Fruit fly (Drosophila melanogaster) whole organism, prepupa: ENCODE results near the gene Osi10a.

Source experiments
- CG11294 ChIP-seq: fragments of 200-800 bp; sonication (Bioruptor generic); IDR thresholded peaks from 2 replicates; pipeline ENCODE4 v1.3.6; 2022; ENCODE audit warnings: missing biosample characterization, missing genetic modification characterization
- CG11902 ChIP-seq: fragments of 200-800 bp; sonication (Bioruptor generic); optimal IDR thresholded peaks from 3 replicates; lab custom pipeline; 2016; ENCODE audit warnings: missing biosample characterization, missing genetic modification characterization
- CG15336 ChIP-seq: fragments of 200-800 bp; sonication (Bioruptor generic); IDR thresholded peaks from 2 replicates; pipeline ENCODE4 v1.3.6; 2022; ENCODE audit warnings: missing biosample characterization, missing genetic modification characterization
- CG1621 ChIP-seq: fragments of 200-800 bp; sonication (Bioruptor generic); optimal IDR thresholded peaks from 3 replicates; lab custom pipeline; 2018; ENCODE audit warnings: missing biosample characterization, mild to moderate bottlenecking, missing genetic modification characterization
- CG3032 ChIP-seq: fragments of 200-800 bp; optimal IDR thresholded peaks from 2 replicates; lab custom pipeline; 2019; ENCODE audit warnings: missing biosample characterization, mild to moderate bottlenecking, missing genetic modification characterization, moderate library complexity
- CG34406 ChIP-seq: fragments of 200-800 bp; sonication (Bioruptor generic); optimal IDR thresholded peaks from 3 replicates; lab custom pipeline; 2016; ENCODE audit warnings: missing biosample characterization, missing genetic modification characterization
- CG3919 ChIP-seq: fragments of 200-800 bp; sonication (Bioruptor generic); optimal IDR thresholded peaks from 3 replicates; lab custom pipeline; 2016; ENCODE audit warnings: missing biosample characterization, missing genetic modification characterization
- CG6276 ChIP-seq: fragments of 200-800 bp; sonication (Bioruptor generic); optimal IDR thresholded peaks from 2 replicates; lab custom pipeline; 2017; ENCODE audit warnings: missing biosample characterization, mild to moderate bottlenecking, missing genetic modification characterization
- CG6808 ChIP-seq: fragments of 200-800 bp; sonication (Bioruptor generic); optimal IDR thresholded peaks from 3 replicates; lab custom pipeline; 2017; ENCODE audit warnings: missing biosample characterization, missing genetic modification characterization, mild to moderate bottlenecking, moderate library complexity, missing genetic modification reagents
- CG6854 ChIP-seq: fragments of 200-800 bp; sonication (Bioruptor generic); optimal IDR thresholded peaks from 2 replicates; lab custom pipeline; 2017; ENCODE audit warnings: missing biosample characterization, mild to moderate bottlenecking, missing genetic modification characterization
- CG8632 ChIP-seq: fragments of 200-800 bp; sonication (Bioruptor generic); optimal IDR thresholded peaks from 3 replicates; lab custom pipeline; 2016; ENCODE audit warnings: missing biosample characterization, missing genetic modification characterization
- CG9139 ChIP-seq: fragments of 200-800 bp; sonication (Bioruptor generic); optimal IDR thresholded peaks from 3 replicates; lab custom pipeline; 2017; ENCODE audit warnings: missing biosample characterization, mild to moderate bottlenecking, missing genetic modification characterization
- Eip75B ChIP-seq: fragments of 200-800 bp; sonication (Bioruptor generic); optimal IDR thresholded peaks from 3 replicates; lab custom pipeline; 2016; ENCODE audit warnings: missing biosample characterization, missing genetic modification characterization
- Eip78C ChIP-seq: fragments of 200-800 bp; sonication (Bioruptor generic); peaks from one replicate; lab custom pipeline; 2016; ENCODE audit warnings: missing biosample characterization, missing genetic modification characterization
- Eip93F ChIP-seq: fragments of 200-800 bp; sonication (Bioruptor generic); optimal IDR thresholded peaks from 2 replicates; lab custom pipeline; 2016; ENCODE audit warnings: missing biosample characterization, mild to moderate bottlenecking, missing genetic modification characterization
- Hr38 ChIP-seq: sonication (Bioruptor generic); optimal IDR thresholded peaks from 2 replicates; lab custom pipeline; 2016; ENCODE audit warnings: missing biosample characterization, missing genetic modification characterization
- Hr4 ChIP-seq: fragments of 200-800 bp; sonication (Bioruptor generic); optimal IDR thresholded peaks from 3 replicates; lab custom pipeline; 2016; ENCODE audit warnings: missing biosample characterization, missing genetic modification characterization
- Lpt ChIP-seq: fragments of 200-800 bp; sonication (Bioruptor generic); optimal IDR thresholded peaks from 3 replicates; lab custom pipeline; 2016; ENCODE audit warnings: missing biosample characterization, missing genetic modification characterization
- OdsH ChIP-seq: fragments of 200-800 bp; sonication (Bioruptor generic); optimal IDR thresholded peaks from 3 replicates; lab custom pipeline; 2016; ENCODE audit warnings: missing biosample characterization, missing genetic modification characterization
- Smox ChIP-seq: fragments of 200-800 bp; sonication (Bioruptor generic); optimal IDR thresholded peaks from 3 replicates; lab custom pipeline; 2016; ENCODE audit warnings: missing biosample characterization, missing genetic modification characterization
- Sox14 ChIP-seq: fragments of 200-800 bp; sonication (Bioruptor generic); optimal IDR thresholded peaks from 3 replicates; lab custom pipeline; 2016; ENCODE audit warnings: missing biosample characterization, missing genetic modification characterization
- Sox15 ChIP-seq: fragments of 200-800 bp; sonication (Bioruptor generic); optimal IDR thresholded peaks from 3 replicates; lab custom pipeline; 2016; ENCODE audit warnings: missing biosample characterization, missing genetic modification characterization
- acj6 ChIP-seq: fragments of 200-800 bp; sonication (Bioruptor generic); optimal IDR thresholded peaks from 3 replicates; lab custom pipeline; 2016; ENCODE audit warnings: missing biosample characterization, missing genetic modification characterization
- cyc ChIP-seq: fragments of 200-800 bp; sonication (Bioruptor generic); optimal IDR thresholded peaks from 3 replicates; lab custom pipeline; 2016; ENCODE audit warnings: missing biosample characterization, missing genetic modification characterization
- dsx ChIP-seq: fragments of 200-800 bp; optimal IDR thresholded peaks from 3 replicates; lab custom pipeline; 2019; ENCODE audit warnings: missing biosample characterization, mild to moderate bottlenecking, missing genetic modification characterization, moderate library complexity; ENCODE audit not compliant: poor library complexity, severe bottlenecking
- eg ChIP-seq: fragments of 200-800 bp; sonication (Bioruptor generic); IDR thresholded peaks from 3 replicates; pipeline ENCODE4 v1.3.6; 2022; ENCODE audit warnings: missing biosample characterization, missing genetic modification characterization
- fd59A ChIP-seq: fragments of 200-800 bp; sonication (Bioruptor generic); optimal IDR thresholded peaks from 2 replicates; lab custom pipeline; 2017; ENCODE audit warnings: missing biosample characterization, mild to moderate bottlenecking, missing genetic modification characterization, missing genetic modification reagents
- lz ChIP-seq: fragments of 200-800 bp; sonication (Bioruptor generic); optimal IDR thresholded peaks from 3 replicates; lab custom pipeline; 2016; ENCODE audit warnings: missing biosample characterization, missing genetic modification characterization
- salr ChIP-seq, 2 experiments: fragments of 200-800 bp; sonication (Bioruptor generic); optimal IDR thresholded peaks; 3 replicates each; lab custom pipeline; 2016 to 2018; ENCODE audit warnings: missing biosample characterization in 2 of 2, missing genetic modification characterization in 2 of 2, mild to moderate bottlenecking in 1 of 2
- ss ChIP-seq, 2 experiments: fragments of 200-800 bp; sonication (Bioruptor generic); optimal IDR thresholded peaks; 2 replicates in 1 of 2; 3 replicates in 1 of 2; lab custom pipeline; 2017 to 2018; ENCODE audit warnings: mild to moderate bottlenecking in 2 of 2, missing biosample characterization in 2 of 2, missing genetic modification characterization in 2 of 2, moderate library complexity in 1 of 2
- svp ChIP-seq: fragments of 200-800 bp; sonication (Bioruptor generic); peaks from one replicate; lab custom pipeline; 2016; ENCODE audit warnings: missing biosample characterization, missing genetic modification characterization

Osi10a gene

DNA sequence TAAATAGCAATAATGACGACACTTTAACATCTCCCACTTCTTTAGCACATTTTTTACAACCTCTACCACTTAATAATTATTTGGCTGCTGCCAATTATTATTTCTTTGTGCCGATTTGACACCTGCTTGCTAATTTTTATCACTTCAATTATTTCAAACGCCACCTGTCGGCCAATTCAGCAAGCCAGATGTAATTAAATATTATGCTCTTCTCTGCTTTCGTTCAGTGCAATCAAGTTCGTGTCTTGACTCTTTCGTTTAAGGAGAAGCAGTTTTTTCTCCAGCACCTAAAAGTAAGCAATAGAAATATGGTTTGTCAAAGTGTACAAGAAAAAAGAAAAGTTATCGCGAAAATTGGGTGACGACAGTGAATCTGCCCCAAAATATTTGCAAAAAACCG, 9.3 kb upstream of the Osi10a start:
- TF ChIP-seq Sox15 (GFP tag; lab: Kevin White, UChicago) (no peak), CG11294 (no peak), Hr38 (GFP tag; lab: Kevin White, UChicago) (no peak), CG15336 (GFP tag; lab: Robert Waterston, UW) (no peak), CG3919 (GFP tag; lab: Kevin White, UChicago) (no peak), salr (GFP tag; optimal IDR thresholded peaks at IDR 0.05; lab: Kevin White, UChicago) (no peak), OdsH (GFP tag; lab: Kevin White, UChicago) (no peak), Sox14 (no peak)
- TF ChIP-seq, all 60 proteins: peak for 0

DNA sequence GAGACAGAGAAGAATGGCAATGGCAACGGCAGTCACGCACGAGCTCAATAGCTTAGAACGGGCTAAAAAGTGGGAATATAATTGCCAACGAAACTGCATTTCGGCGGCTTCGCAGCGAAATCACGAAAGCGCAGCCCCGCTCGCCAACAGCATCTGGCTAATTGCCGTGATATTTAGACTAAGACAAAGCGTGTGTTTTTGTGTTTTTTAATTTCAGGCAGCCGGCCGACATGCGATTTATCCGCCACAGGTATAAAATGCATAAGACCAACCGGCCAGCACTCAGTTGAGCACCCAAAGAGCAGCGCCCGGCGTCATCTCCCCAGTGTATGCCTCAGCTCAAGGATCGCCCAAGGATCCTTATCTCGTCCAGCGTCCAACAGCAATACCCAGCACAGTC, 8.9 kb upstream of the Osi10a start, which contains the start of gene Osi8:
TSS of gene Osi8 (plus strand) at position 301 of the 400 bp plus-strand sequence.
- no peak for TF ChIP-seq lz (GFP tag; lab: Kevin White, UChicago)
- no peak for TF ChIP-seq Smox (GFP tag; lab: Kevin White, UChicago)
- TF ChIP-seq Eip75B (GFP tag; lab: Kevin White, UChicago): no peak
- TF ChIP-seq fd59A: no peak
- TF ChIP-seq ss (GFP tag; optimal IDR thresholded peaks at IDR 0.05; lab: Kevin White, UChicago): no peak
- no peak for TF ChIP-seq CG34406 (GFP tag; lab: Kevin White, UChicago)
- TF ChIP-seq dsx (GFP tag; lab: Kevin White, UChicago): no peak
- TF ChIP-seq CG8632 (GFP tag; lab: Kevin White, UChicago): no peak
- TF ChIP-seq CG15336 (GFP tag; lab: Robert Waterston, UW): no peak
- TF ChIP-seq CG6808: no peak

DNA sequence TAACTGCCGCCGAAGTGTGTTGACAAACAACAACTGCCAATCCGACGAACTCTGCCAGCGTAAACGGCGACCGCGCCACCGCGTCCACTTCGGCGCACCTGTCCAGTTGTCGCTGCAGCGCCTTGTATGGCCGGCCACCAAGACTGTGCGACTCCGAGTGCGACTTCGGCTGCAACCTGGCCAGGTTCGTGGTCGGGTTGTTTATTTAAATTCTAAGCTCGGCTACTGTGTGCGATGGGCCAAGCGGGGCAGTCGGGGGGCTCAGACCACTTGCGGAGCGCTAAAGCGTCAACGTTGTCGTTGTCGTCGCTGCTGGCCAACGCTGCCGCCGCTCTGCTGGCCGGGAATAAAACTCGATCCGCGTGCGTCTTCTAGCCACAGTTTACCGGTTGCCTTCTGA, 3.9 kb upstream of the Osi10a start, which contains the start of gene Osi9:
TSS of gene Osi9 (plus strand) at position 375 of the 400 bp plus-strand sequence.
- no peak for TF ChIP-seq CG6808
- 0 out of 2 replicates have a peak, but pooled peaks have one; percentile 9 for TF ChIP-seq CG15336 (GFP tag; lab: Robert Waterston, UW)
- no peak for TF ChIP-seq cyc (GFP tag; lab: Kevin White, UChicago)
- peak; percentile 7 for TF ChIP-seq Eip78C
- TF ChIP-seq, all 60 proteins: peak for 2

DNA sequence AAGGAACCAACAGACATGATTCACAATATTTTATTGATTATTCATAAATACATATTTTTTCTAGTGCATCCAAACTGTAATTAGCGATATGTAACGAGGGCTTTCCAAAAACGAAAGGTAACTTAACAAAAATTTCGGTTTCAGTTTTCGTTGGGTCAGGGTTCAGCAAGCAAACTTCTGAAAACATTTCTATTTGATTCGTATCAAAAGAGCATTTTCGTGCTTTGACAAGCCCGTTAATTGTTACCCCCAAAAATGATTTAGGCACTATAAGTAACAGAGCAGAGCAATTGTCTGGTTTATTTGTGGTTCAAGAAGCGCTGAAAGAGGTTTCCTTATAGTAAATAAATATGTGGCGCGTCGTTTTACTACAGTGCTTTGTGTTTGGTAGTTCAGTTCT, 2.1 kb downstream of the Osi10a start, which contains the start of gene Osi10b:
TSS of gene Osi10b (plus strand) at position 301 of the 400 bp plus-strand sequence.
- no peak for TF ChIP-seq Sox15 (GFP tag; lab: Kevin White, UChicago)
- no peak for TF ChIP-seq Sox14
- TF ChIP-seq acj6: no peak
- no peak for TF ChIP-seq CG11902
- TF ChIP-seq svp (GFP tag; lab: Kevin White, UChicago): no peak
- TF ChIP-seq CG1621 (tag; lab: Kevin White, UChicago): no peak
- TF ChIP-seq CG6854: no peak
- TF ChIP-seq Eip93F (GFP tag; lab: Kevin White, UChicago): no peak
- TF ChIP-seq CG3032 (tag; lab: Kevin White, UChicago): no peak
- no peak for TF ChIP-seq fd59A
- no peak for TF ChIP-seq CG9139

DNA sequence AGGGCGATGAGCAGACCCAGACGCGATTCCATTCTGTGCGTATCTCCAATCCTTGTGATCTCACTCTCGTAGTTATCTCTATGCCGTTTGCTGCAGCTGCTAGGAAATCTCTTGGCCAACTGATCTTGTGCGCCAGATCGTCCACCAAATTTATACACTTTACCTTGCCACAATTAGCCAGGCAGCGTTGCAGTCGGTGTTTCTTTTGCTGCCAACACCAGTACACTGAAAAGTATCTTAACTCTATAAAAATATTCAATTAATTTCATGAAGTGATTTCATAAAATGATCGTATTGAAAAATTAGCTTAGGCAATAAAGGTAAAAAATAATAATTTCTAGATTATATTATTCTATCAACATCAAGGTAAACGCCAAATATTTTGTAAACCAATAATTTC, 4.9 kb downstream of the Osi10a start, which contains the start of gene Osi11:
TSS of gene Osi11 (minus strand) at position 101 of the 400 bp plus-strand sequence.
- TF ChIP-seq eg: no peak
- no peak for TF ChIP-seq Hr4 (GFP tag; lab: Kevin White, UChicago)
- TF ChIP-seq Eip78C: peak; percentile 10
- TF ChIP-seq CG15336 (GFP tag; lab: Robert Waterston, UW): no peak
- TF ChIP-seq cyc (GFP tag; lab: Kevin White, UChicago): no peak

DNA sequence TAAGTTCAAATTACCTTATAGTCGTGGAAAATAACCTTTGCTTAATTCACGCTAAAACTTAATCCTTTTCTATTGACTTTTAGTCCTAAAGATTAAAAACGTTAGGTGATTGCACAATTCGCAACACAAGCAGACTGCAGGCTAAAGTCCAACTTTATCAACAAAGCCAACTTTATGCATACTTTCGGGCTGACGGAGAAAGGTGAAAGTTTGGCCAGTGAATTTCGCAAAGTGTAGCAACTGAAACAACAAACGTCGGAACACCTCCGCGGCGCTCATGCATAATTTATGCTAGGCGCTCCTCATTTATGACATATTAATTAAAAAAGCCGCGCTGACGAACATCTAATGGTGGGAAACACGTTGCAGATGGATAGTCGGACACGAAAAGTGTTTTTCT, 6.2 kb downstream of the Osi10a start:
- 0 out of 3 replicates have a peak, but pooled peaks have one; percentile 33 for TF ChIP-seq eg
- no peak for TF ChIP-seq Lpt (GFP tag; lab: Kevin White, UChicago)
- no peak for TF ChIP-seq dsx (GFP tag; lab: Kevin White, UChicago)
- TF ChIP-seq CG6276: peak; percentile 60
